Worm (Caenorhabditis elegans) whole organism, L3 larva: Measurements from ENCODE around the gene Y69A2AR.12.

Experiments
- ama-1 ChIP-seq: fragments of 150-350 bp; optimal IDR thresholded peaks from 2 replicates; lab custom pipeline; 2018
- fkh-2 ChIP-seq: fragments of 150-350 bp; optimal IDR thresholded peaks from 2 replicates; lab custom pipeline; 2014; ENCODE audit warnings: missing biosample characterization, missing genetic modification reagents, missing genetic modification characterization
- nhr-11 ChIP-seq: fragments of 150-350 bp; optimal IDR thresholded peaks from 2 replicates; lab custom pipeline; 2014; ENCODE audit warnings: missing biosample characterization, missing genetic modification characterization
- unc-62 ChIP-seq: fragments of 150-350 bp; sonication (generic microtip); optimal IDR thresholded peaks from 4 replicates; lab custom pipeline; 2014; ENCODE audit warnings: missing biosample characterization, missing genetic modification reagents, missing genetic modification characterization

DNA sequence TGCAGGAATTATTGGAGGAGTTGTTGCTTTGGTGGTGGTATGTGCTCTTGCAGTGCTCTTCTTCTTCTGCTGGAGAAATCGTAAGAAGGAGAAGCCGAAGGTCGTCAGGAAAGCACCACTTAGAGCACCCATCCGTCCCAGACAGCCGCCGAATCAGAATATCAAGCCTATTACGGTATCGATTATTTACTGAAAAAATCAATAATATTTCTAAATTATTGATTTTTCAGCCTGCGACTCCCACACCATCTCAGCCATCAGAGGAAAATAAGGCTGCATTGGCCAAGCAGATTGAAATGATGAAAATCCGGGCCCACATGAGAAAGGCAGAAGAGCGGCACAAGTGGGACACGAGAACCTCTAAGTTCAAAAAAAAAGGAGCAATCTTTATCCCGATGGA is 12.2 kb upstream of the Y69A2AR.12 start:
- TF ChIP-seq nhr-11 (tag; lab: Kevin White, UChicago), result no peak
- TF ChIP-seq unc-62, result no peak
- no peak for TF ChIP-seq ama-1 (lab: Kevin White, UChicago)
- TF ChIP-seq fkh-2 (tag; lab: Kevin White, UChicago), result no peak
